Fruit fly (Drosophila melanogaster) whole organism, wandering third instar larva: Measurements from ENCODE around the gene Ucp4A.

Source experiments
- Dfd ChIP-seq: fragments of >200 bp; optimal IDR thresholded peaks from 2 replicates; lab custom pipeline; 2017; ENCODE audit warnings: missing biosample characterization, missing genetic modification characterization
- Jra ChIP-seq: sonication (Bioruptor generic); optimal IDR thresholded peaks from 2 replicates; lab custom pipeline; 2016; ENCODE audit warnings: missing biosample characterization, missing genetic modification characterization
- OdsH ChIP-seq: fragments of 200-800 bp; sonication (Bioruptor generic); optimal IDR thresholded peaks from 2 replicates; lab custom pipeline; 2016; ENCODE audit warnings: missing biosample characterization, mild to moderate bottlenecking, missing genetic modification characterization
- br ChIP-seq: fragments of 200-800 bp; sonication (Bioruptor generic); optimal IDR thresholded peaks from 2 replicates; lab custom pipeline; 2016; ENCODE audit warnings: missing biosample characterization, missing genetic modification characterization
- ey ChIP-seq: fragments of 200-800 bp; sonication (Bioruptor generic); optimal IDR thresholded peaks from 2 replicates; lab custom pipeline; 2016; ENCODE audit warnings: missing biosample characterization, missing genetic modification characterization
- h ChIP-seq: fragments of 200-800 bp; sonication (Bioruptor generic); optimal IDR thresholded peaks from 3 replicates; lab custom pipeline; 2016; ENCODE audit warnings: missing biosample characterization, mild to moderate bottlenecking, missing genetic modification characterization
- psq ChIP-seq: fragments of 200-800 bp; sonication (Bioruptor generic); optimal IDR thresholded peaks from 3 replicates; lab custom pipeline; 2017; ENCODE audit warnings: missing biosample characterization, mild to moderate bottlenecking, missing genetic modification characterization, moderate library complexity

DNA sequence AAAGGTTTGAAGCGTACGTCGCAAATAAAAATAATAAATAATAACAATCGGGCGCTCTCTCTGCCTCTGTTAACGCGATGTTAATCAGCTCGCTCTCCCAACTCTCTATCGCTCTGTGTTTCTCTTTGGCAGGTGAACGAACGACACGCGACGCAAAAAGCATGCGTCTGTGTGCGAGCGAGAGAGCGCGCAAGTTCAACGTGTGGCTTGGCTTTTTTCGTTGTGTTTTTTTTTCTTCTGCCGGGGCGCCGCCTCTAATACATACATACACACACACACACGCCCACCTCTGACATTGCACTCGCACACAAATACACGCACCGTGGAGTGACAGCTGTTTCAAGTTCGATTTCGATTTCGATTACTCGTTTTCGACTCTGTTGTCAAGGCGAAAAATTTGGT is 33.9 kb downstream of the Ucp4A start:
- TF ChIP-seq h: peak; percentile 72
- TF ChIP-seq br (GFP tag; lab: Kevin White, UChicago): no peak
- no peak for TF ChIP-seq psq (GFP tag; lab: Kevin White, UChicago)
- TF ChIP-seq OdsH (GFP tag; lab: Kevin White, UChicago): no peak
- no peak for TF ChIP-seq Jra (GFP tag; lab: Kevin White, UChicago)
- no peak for TF ChIP-seq ey (GFP tag; lab: Kevin White, UChicago)
- no peak for TF ChIP-seq Dfd (GFP tag; lab: Kevin White, UChicago)
